Worm (Caenorhabditis elegans) whole organism, L1 larva: ENCODE measurements around the gene F18A12.2.

Experiments
- dpl-1 ChIP-seq, 3 experiments: fragments of 150-350 bp in 2 of 3; sonication (generic microtip) in 1 of 3; optimal IDR thresholded peaks; 2 replicates each; lab custom pipeline; 2014 to 2017; ENCODE audit warnings: missing biosample characterization in 3 of 3, missing genetic modification characterization in 3 of 3, missing genetic modification reagents in 3 of 3
- elt-3 ChIP-seq, 6 experiments: fragments of 150-350 bp in 1 of 6; sonication (generic microtip); optimal IDR thresholded peaks; 2 replicates each; lab custom pipeline; 2017 to 2018; ENCODE audit warnings: missing biosample characterization in 6 of 6, missing genetic modification characterization in 6 of 6, inconsistent platforms in 1 of 6
- fkh-10 ChIP-seq: sonication (generic microtip); optimal IDR thresholded peaks from 2 replicates; lab custom pipeline; 2017; ENCODE audit warnings: missing biosample characterization, missing genetic modification reagents, missing genetic modification characterization
- fkh-8 ChIP-seq: sonication (generic microtip); optimal IDR thresholded peaks from 2 replicates; lab custom pipeline; 2016; ENCODE audit warnings: mild to moderate bottlenecking, missing genetic modification characterization, missing compliant biosample characterization
- fos-1 ChIP-seq: fragments of 150-350 bp; optimal IDR thresholded peaks from 2 replicates; lab custom pipeline; 2014; ENCODE audit warnings: missing biosample characterization, missing genetic modification characterization
- lin-14 ChIP-seq: fragments of 200-800 bp; sonication (Bioruptor generic); optimal IDR thresholded peaks from 2 replicates; lab custom pipeline; 2018; ENCODE audit warnings: mild to moderate bottlenecking, missing genetic modification characterization, moderate library complexity, missing compliant biosample characterization
- lin-15B ChIP-seq: fragments of 150-350 bp; sonication (generic microtip); optimal IDR thresholded peaks from 3 replicates; lab custom pipeline; 2014; ENCODE audit warnings: missing biosample characterization, missing genetic modification characterization
- nhr-12 ChIP-seq: sonication (generic microtip); optimal IDR thresholded peaks from 2 replicates; lab custom pipeline; 2017; ENCODE audit warnings: missing biosample characterization, missing genetic modification characterization
- nhr-20 ChIP-seq: sonication (generic microtip); optimal IDR thresholded peaks from 2 replicates; lab custom pipeline; 2016; ENCODE audit warnings: mild to moderate bottlenecking, missing genetic modification characterization, missing compliant biosample characterization
- nhr-237 ChIP-seq: fragments of 150-350 bp; optimal IDR thresholded peaks from 2 replicates; lab custom pipeline; 2014; ENCODE audit warnings: missing biosample characterization, missing genetic modification characterization
- nhr-28 ChIP-seq: fragments of 150-350 bp; optimal IDR thresholded peaks from 2 replicates; lab custom pipeline; 2014; ENCODE audit warnings: missing biosample characterization, missing genetic modification characterization
- pag-3 ChIP-seq: sonication (generic microtip); optimal IDR thresholded peaks from 2 replicates; lab custom pipeline; 2017; ENCODE audit warnings: missing genetic modification characterization, mild to moderate bottlenecking, missing compliant biosample characterization, antibody characterized with exemption, borderline replicate concordance; ENCODE audit not compliant: insufficient read depth
- ztf-11 ChIP-seq, 2 experiments: sonication (generic microtip); optimal IDR thresholded peaks; 2 replicates each; lab custom pipeline; 2016 to 2017; ENCODE audit warnings: missing genetic modification characterization in 2 of 2, missing biosample characterization in 1 of 2, missing compliant biosample characterization in 1 of 2

DNA sequence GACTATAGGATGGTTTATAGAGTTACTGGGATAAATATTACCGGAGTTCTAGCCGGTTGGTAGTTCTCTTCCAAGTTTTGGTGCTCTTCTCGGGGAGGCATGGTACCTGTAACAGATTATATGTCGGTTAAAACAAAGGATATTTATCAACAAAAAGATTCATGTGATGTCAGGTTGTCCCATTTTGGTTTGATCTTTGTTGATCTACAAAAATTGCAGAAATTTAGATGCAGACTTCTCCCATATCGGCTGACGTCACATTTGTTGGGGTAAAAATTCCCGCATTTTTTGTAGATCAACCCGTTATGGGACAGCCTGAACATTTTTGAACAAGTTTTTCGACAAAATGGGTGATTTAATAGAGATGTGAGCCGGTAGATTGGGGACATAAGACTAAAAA is 46.6 kb upstream of the F18A12.2 start, which contains the start of gene Y49F6C.7:
- TF ChIP-seq fkh-8 (tag; lab: Kevin White, UChicago), result no peak
- no peak for TF ChIP-seq elt-3 (tag; optimal IDR thresholded peaks at IDR 0.05; lab: Kevin White, UChicago)
- no peak for TF ChIP-seq nhr-20 (tag; lab: Kevin White, UChicago)
- no peak for TF ChIP-seq ztf-11 (tag; optimal IDR thresholded peaks at IDR 0.05; lab: Kevin White, UChicago)
- TF ChIP-seq nhr-28 (tag; lab: Kevin White, UChicago), result no peak
- no peak for TF ChIP-seq lin-14 (GFP tag; lab: Kevin White, UChicago)
- no peak for TF ChIP-seq pag-3 (tag; lab: Kevin White, UChicago)
- no peak for TF ChIP-seq fkh-10 (GFP tag; lab: Kevin White, UChicago)
- no peak for TF ChIP-seq fos-1 (tag; lab: Kevin White, UChicago)
- TF ChIP-seq nhr-12 (tag; lab: Kevin White, UChicago), result no peak
- no peak for TF ChIP-seq lin-15B (tag; lab: Kevin White, UChicago)
- TF ChIP-seq nhr-237 (tag; lab: Kevin White, UChicago), result no peak
- no peak for TF ChIP-seq dpl-1 (GFP tag; optimal IDR thresholded peaks at IDR 0.05; lab: Kevin White, UChicago)
